Worm (Caenorhabditis elegans): ENCODE measurements around the gene ostb-1.

- TF ChIP-seq ref-1 (GFP tag; conservative IDR thresholded peaks at IDR 0.05): no peak
- no peak for TF ChIP-seq klf-2 (GFP tag; conservative IDR thresholded peaks at IDR 0.05)
- no peak for TF ChIP-seq flt-1 (GFP tag; IDR thresholded peaks at IDR 0.05)
- no peak for TF ChIP-seq med-1 (GFP tag; optimal IDR thresholded peaks at IDR 0.05; ENCODE audit: insufficient read depth)
Measured at ce11 chrII:7836613-7837226, 27.6 kb upstream of the ostb-1 start.
